Fruit fly (Drosophila melanogaster) whole organism, embryonic: ENCODE results near the gene CG13896.

Experiments
- Abd-B ChIP-seq: fragments of 200-800 bp; sonication (Bioruptor generic); optimal IDR thresholded peaks from 2 replicates; lab custom pipeline; 2018; ENCODE audit warnings: missing biosample characterization, mild to moderate bottlenecking, missing genetic modification characterization, moderate library complexity
- Asciz ChIP-seq: fragments of 200-800 bp; sonication (Bioruptor generic); optimal IDR thresholded peaks from 2 replicates; lab custom pipeline; 2017; ENCODE audit warnings: missing biosample characterization, mild to moderate bottlenecking, missing genetic modification characterization, missing genetic modification reagents
- Atf6 ChIP-seq: fragments of 200-800 bp; sonication (Bioruptor generic); IDR thresholded peaks from 2 replicates; pipeline ENCODE4 v1.3.6; 2022; ENCODE audit warnings: missing biosample characterization, missing genetic modification characterization
- Bdp1 ChIP-seq: fragments of 200-800 bp; sonication (Bioruptor generic); optimal IDR thresholded peaks from 3 replicates; lab custom pipeline; 2016; ENCODE audit warnings: missing biosample characterization, missing genetic modification characterization
- CG11247 ChIP-seq: fragments of 200-800 bp; sonication (Bioruptor generic); IDR thresholded peaks from 2 replicates; pipeline ENCODE4 v1.3.6; 2022; ENCODE audit warnings: missing biosample characterization, missing genetic modification characterization
- CG12744 ChIP-seq: fragments of 200-800 bp; sonication (Bioruptor generic); optimal IDR thresholded peaks from 2 replicates; lab custom pipeline; 2016; ENCODE audit warnings: missing biosample characterization, missing genetic modification characterization
- CG15073 ChIP-seq: fragments of 200-800 bp; sonication (Bioruptor generic); optimal IDR thresholded peaks from 2 replicates; lab custom pipeline; 2016; ENCODE audit warnings: missing biosample characterization, missing genetic modification characterization
- CG17359 ChIP-seq: fragments of 200-800 bp; sonication (Bioruptor generic); optimal IDR thresholded peaks from 3 replicates; lab custom pipeline; 2018; ENCODE audit warnings: missing biosample characterization, mild to moderate bottlenecking, missing genetic modification characterization, moderate library complexity
- CG2129 ChIP-seq: fragments of 200-800 bp; sonication (Bioruptor generic); IDR thresholded peaks from 2 replicates; pipeline ENCODE4 v1.3.6; 2022; ENCODE audit warnings: missing biosample characterization, missing genetic modification characterization; ENCODE audit not compliant: partially characterized antibody
- CG2202 ChIP-seq: fragments of 200-800 bp; sonication (Bioruptor generic); optimal IDR thresholded peaks from 2 replicates; lab custom pipeline; 2018; ENCODE audit warnings: missing biosample characterization, mild to moderate bottlenecking, missing genetic modification characterization
- CG6254 ChIP-seq: fragments of 200-800 bp; sonication (Bioruptor generic); optimal IDR thresholded peaks from 3 replicates; lab custom pipeline; 2017; ENCODE audit warnings: mild to moderate bottlenecking, missing biosample characterization, missing genetic modification reagents, missing genetic modification characterization
- CG6813 ChIP-seq: fragments of 200-800 bp; sonication (Bioruptor generic); optimal IDR thresholded peaks from 2 replicates; lab custom pipeline; 2017; ENCODE audit warnings: missing biosample characterization, missing genetic modification characterization, mild to moderate bottlenecking, moderate library complexity, missing genetic modification reagents
- CG7839 ChIP-seq: fragments of 200-800 bp; sonication (Bioruptor generic); optimal IDR thresholded peaks from 3 replicates; lab custom pipeline; 2018; ENCODE audit warnings: missing biosample characterization, mild to moderate bottlenecking, missing genetic modification characterization, moderate library complexity
- CG9817 ChIP-seq: fragments of 200-800 bp; sonication (Bioruptor generic); optimal IDR thresholded peaks from 2 replicates; lab custom pipeline; 2018; ENCODE audit warnings: missing biosample characterization, mild to moderate bottlenecking, missing genetic modification characterization, moderate library complexity
- HLH3B ChIP-seq: fragments of 200-800 bp; sonication (Bioruptor generic); IDR thresholded peaks from 2 replicates; pipeline ENCODE4 v1.3.6; 2022; ENCODE audit warnings: missing biosample characterization, missing genetic modification characterization
- HmgZ ChIP-seq: fragments of 200-800 bp; sonication (Bioruptor generic); optimal IDR thresholded peaks from 2 replicates; lab custom pipeline; 2018; ENCODE audit warnings: missing biosample characterization, mild to moderate bottlenecking, missing genetic modification characterization
- Max ChIP-seq: fragments of 200-800 bp; sonication (Bioruptor generic); optimal IDR thresholded peaks from 2 replicates; lab custom pipeline; 2016; ENCODE audit warnings: missing biosample characterization, mild to moderate bottlenecking, missing genetic modification characterization
- Meics ChIP-seq: fragments of 200-800 bp; sonication (Bioruptor generic); optimal IDR thresholded peaks from 2 replicates; lab custom pipeline; 2017; ENCODE audit warnings: missing biosample characterization, mild to moderate bottlenecking, missing genetic modification characterization
- Nf-YC ChIP-seq: fragments of 200-800 bp; optimal IDR thresholded peaks from 3 replicates; lab custom pipeline; 2019; ENCODE audit warnings: missing biosample characterization, mild to moderate bottlenecking, missing genetic modification characterization, moderate library complexity
- Usf ChIP-seq: fragments of 200-800 bp; sonication (Bioruptor generic); optimal IDR thresholded peaks from 2 replicates; lab custom pipeline; 2017; ENCODE audit warnings: missing genotype, missing biosample characterization, missing genetic modification characterization
- ac ChIP-seq: fragments of 200-800 bp; sonication (Bioruptor generic); optimal IDR thresholded peaks from 3 replicates; lab custom pipeline; 2017; ENCODE audit warnings: missing biosample characterization, mild to moderate bottlenecking, missing genetic modification characterization
- al ChIP-seq: fragments of 200-800 bp; sonication (Bioruptor generic); IDR thresholded peaks from 2 replicates; pipeline ENCODE4 v1.3.6; 2022; ENCODE audit warnings: missing biosample characterization, missing genetic modification characterization
- bigmax ChIP-seq: fragments of 200-800 bp; sonication (Bioruptor generic); optimal IDR thresholded peaks from 2 replicates; lab custom pipeline; 2018; ENCODE audit warnings: missing biosample characterization, mild to moderate bottlenecking, missing genetic modification characterization
- cas ChIP-seq: fragments of 200-800 bp; sonication (Bioruptor generic); IDR thresholded peaks from 2 replicates; pipeline ENCODE4 v1.3.6; 2022; ENCODE audit warnings: missing biosample characterization, missing genetic modification characterization
- cato ChIP-seq: fragments of 200-800 bp; sonication (Bioruptor generic); optimal IDR thresholded peaks from 2 replicates; lab custom pipeline; 2016; ENCODE audit warnings: missing biosample characterization, missing genetic modification characterization, borderline replicate concordance
- dan ChIP-seq: fragments of 200-800 bp; sonication (Bioruptor generic); IDR thresholded peaks from 2 replicates; pipeline ENCODE4 v1.3.6; 2022; ENCODE audit warnings: missing biosample characterization, missing genetic modification characterization
- dati ChIP-seq: fragments of 200-800 bp; sonication (Bioruptor generic); IDR thresholded peaks from 2 replicates; pipeline ENCODE4 v1.3.6; 2022; ENCODE audit warnings: missing biosample characterization, missing genetic modification characterization
- disco-r ChIP-seq: fragments of 200-800 bp; sonication (Bioruptor generic); optimal IDR thresholded peaks from 2 replicates; lab custom pipeline; 2016; ENCODE audit warnings: missing biosample characterization, missing genetic modification characterization
- dmrt11E ChIP-seq: fragments of 200-800 bp; sonication (Bioruptor generic); optimal IDR thresholded peaks from 3 replicates; lab custom pipeline; 2018; ENCODE audit warnings: missing biosample characterization, mild to moderate bottlenecking, missing genetic modification characterization, moderate library complexity
- exex ChIP-seq: fragments of 200-800 bp; sonication (Bioruptor generic); optimal IDR thresholded peaks from 4 replicates; lab custom pipeline; 2018; ENCODE audit warnings: missing biosample characterization, mild to moderate bottlenecking, missing genetic modification characterization, moderate library complexity
- eyg ChIP-seq: fragments of 200-800 bp; sonication (Bioruptor generic); optimal IDR thresholded peaks from 3 replicates; lab custom pipeline; 2016; ENCODE audit warnings: missing biosample characterization, missing genetic modification characterization
- fd96Cb ChIP-seq: fragments of 200-800 bp; sonication (Bioruptor generic); optimal IDR thresholded peaks from 2 replicates; lab custom pipeline; 2018; ENCODE audit warnings: missing biosample characterization, mild to moderate bottlenecking, missing genetic modification characterization, moderate library complexity
- gcm2 ChIP-seq: fragments of 200-800 bp; sonication (Bioruptor generic); optimal IDR thresholded peaks from 2 replicates; lab custom pipeline; 2016; ENCODE audit warnings: missing biosample characterization, missing genetic modification characterization
- grau ChIP-seq: fragments of 200-800 bp; optimal IDR thresholded peaks from 3 replicates; lab custom pipeline; 2019; ENCODE audit warnings: missing biosample characterization, mild to moderate bottlenecking, missing genetic modification characterization, moderate library complexity
- inv ChIP-seq: fragments of 200-800 bp; sonication (Bioruptor generic); IDR thresholded peaks from 2 replicates; pipeline ENCODE4 v1.3.6; 2022; ENCODE audit warnings: missing biosample characterization, missing genetic modification characterization; ENCODE audit not compliant: partially characterized antibody
- jumu ChIP-seq: fragments of 200-800 bp; sonication (Bioruptor generic); optimal IDR thresholded peaks from 3 replicates; lab custom pipeline; 2016; ENCODE audit warnings: missing biosample characterization, missing genetic modification characterization
- lbe ChIP-seq: fragments of 200-800 bp; sonication (Bioruptor generic); optimal IDR thresholded peaks from 2 replicates; lab custom pipeline; 2016; ENCODE audit warnings: missing biosample characterization, mild to moderate bottlenecking, missing genetic modification characterization
- lilli ChIP-seq: fragments of 200-800 bp; sonication (Bioruptor generic); optimal IDR thresholded peaks from 3 replicates; lab custom pipeline; 2016; ENCODE audit warnings: missing biosample characterization, missing genetic modification characterization
- nerfin-1 ChIP-seq: fragments of 200-800 bp; sonication (Bioruptor generic); optimal IDR thresholded peaks from 3 replicates; lab custom pipeline; 2019; ENCODE audit warnings: missing biosample characterization, mild to moderate bottlenecking, missing genetic modification characterization, moderate library complexity
- oc ChIP-seq: fragments of 200-800 bp; sonication (Bioruptor generic); optimal IDR thresholded peaks from 2 replicates; lab custom pipeline; 2018; ENCODE audit warnings: missing biosample characterization, mild to moderate bottlenecking, missing genetic modification characterization, moderate library complexity
- p53 ChIP-seq: fragments of 200-800 bp; sonication (Bioruptor generic); optimal IDR thresholded peaks from 2 replicates; lab custom pipeline; 2016; ENCODE audit warnings: missing biosample characterization, missing genetic modification characterization
- pho ChIP-seq: fragments of 200-800 bp; sonication (Bioruptor generic); optimal IDR thresholded peaks from 2 replicates; lab custom pipeline; 2016; ENCODE audit warnings: missing biosample characterization, missing genetic modification characterization
- pzg ChIP-seq: fragments of 200-800 bp; sonication (Bioruptor generic); optimal IDR thresholded peaks from 3 replicates; lab custom pipeline; 2018; ENCODE audit warnings: missing biosample characterization, mild to moderate bottlenecking, missing genetic modification characterization, moderate library complexity
- row ChIP-seq: fragments of 200-800 bp; sonication (Bioruptor generic); IDR thresholded peaks from 3 replicates; pipeline ENCODE4 v1.3.6; 2022; ENCODE audit warnings: missing biosample characterization, missing genetic modification characterization
- sd ChIP-seq: fragments of 200-800 bp; sonication (Bioruptor generic); optimal IDR thresholded peaks from 3 replicates; lab custom pipeline; 2018; ENCODE audit warnings: missing biosample characterization, mild to moderate bottlenecking, missing genetic modification characterization, moderate library complexity
- so ChIP-seq: fragments of 200-800 bp; sonication (Bioruptor generic); IDR thresholded peaks from 3 replicates; pipeline ENCODE4 v1.3.6; 2022; ENCODE audit warnings: missing biosample characterization, missing genetic modification characterization
- tll ChIP-seq, 2 experiments: fragments of 200-800 bp in 1 of 2; fragments of >200 bp in 1 of 2; sonication (Bioruptor generic) in 1 of 2; optimal IDR thresholded peaks; 2 replicates each; lab custom pipeline; 2017 to 2019; ENCODE audit warnings: missing biosample characterization in 2 of 2, missing genetic modification characterization in 2 of 2, mild to moderate bottlenecking in 1 of 2, moderate library complexity in 1 of 2
- zen2 ChIP-seq: fragments of 200-800 bp; sonication (Bioruptor generic); IDR thresholded peaks from 3 replicates; pipeline ENCODE4 v1.3.6; 2022; ENCODE audit warnings: missing biosample characterization, missing genetic modification characterization; ENCODE audit not compliant: partially characterized antibody

Gene CG13896

dm6 chr3L:711839-712553, at the start of gene CG13896 (continued):
- peak; percentile 95 for TF ChIP-seq CG11247 (GFP tag; lab: Robert Waterston, UW)
- peak; percentile 61 for TF ChIP-seq CG6254 (GFP tag; lab: Kevin White, UChicago)
- peak; percentile 93 for TF ChIP-seq CG9817
- TF ChIP-seq HmgZ (tag; lab: Kevin White, UChicago), result peak; percentile 91
- TF ChIP-seq eyg (GFP tag; lab: Kevin White, UChicago), result peak; percentile 57
- TF ChIP-seq CG6813 (GFP tag; lab: Kevin White, UChicago), result peak; percentile 78
- peak; percentile 72 for TF ChIP-seq dmrt11E
- no peak for TF ChIP-seq inv (GFP tag; lab: Robert Waterston, UW)
- peak; percentile 84 for TF ChIP-seq p53 (GFP tag; lab: Kevin White, UChicago)
- peak; percentile 77 for TF ChIP-seq Abd-B
- peak; percentile 50 for TF ChIP-seq disco-r (GFP tag; lab: Kevin White, UChicago)
- TF ChIP-seq CG17359 (tag; lab: Kevin White, UChicago), result peak; percentile 90
- TF ChIP-seq cas (GFP tag; lab: Robert Waterston, UW), result peak; percentile 40
- TF ChIP-seq HLH3B (GFP tag; lab: Robert Waterston, UW), result peak; percentile 69
- TF ChIP-seq nerfin-1, result peak; percentile 36
- TF ChIP-seq CG7839 (tag; lab: Kevin White, UChicago), result peak; percentile 86
- TF ChIP-seq grau (tag; lab: Kevin White, UChicago), result peak; percentile 87
- peak; percentile 66 for TF ChIP-seq Atf6 (GFP tag; lab: Robert Waterston, UW)
- no peak for TF ChIP-seq tll (GFP tag; optimal IDR thresholded peaks at IDR 0.05; lab: Kevin White, UChicago)
- peak; percentile 88 for TF ChIP-seq Meics (GFP tag; lab: Kevin White, UChicago)
- TF ChIP-seq ac (GFP tag; lab: Kevin White, UChicago), result peak; percentile 50
- peak; percentile 72 for TF ChIP-seq CG15073
- peak; percentile 92 for TF ChIP-seq lilli (GFP tag; lab: Kevin White, UChicago)
- peak; percentile 65 for TF ChIP-seq sd (tag; lab: Kevin White, UChicago)
- TF ChIP-seq Usf, result peak; percentile 69
- peak; percentile 72 for TF ChIP-seq Max (GFP tag; lab: Kevin White, UChicago)
- TF ChIP-seq so (GFP tag; lab: Robert Waterston, UW), result peak; percentile 69; the same call in 2 of the 3 replicates
- peak; percentile 82 for TF ChIP-seq pho (GFP tag; lab: Kevin White, UChicago)
- peak; percentile 63 for TF ChIP-seq Asciz (GFP tag; lab: Kevin White, UChicago)
- peak; percentile 80 for TF ChIP-seq Bdp1 (GFP tag; lab: Kevin White, UChicago)
- peak; percentile 68; the same call in 1 of the 2 replicates for TF ChIP-seq dan (GFP tag; lab: Robert Waterston, UW)
- TF ChIP-seq jumu, result peak; percentile 86
- peak; percentile 68 for TF ChIP-seq dati (GFP tag; lab: Robert Waterston, UW)
- TF ChIP-seq cato (GFP tag; lab: Kevin White, UChicago), result peak; percentile 76
- no peak for TF ChIP-seq oc (tag; lab: Kevin White, UChicago)
- peak; percentile 63 for TF ChIP-seq Nf-YC
- TF ChIP-seq zen2, result peak; percentile 52; the same call in 1 of the 3 replicates
- peak; percentile 64 for TF ChIP-seq row (GFP tag; lab: Robert Waterston, UW)
- peak; percentile 36 for TF ChIP-seq gcm2 (GFP tag; lab: Kevin White, UChicago)
- TF ChIP-seq lbe (GFP tag; lab: Kevin White, UChicago), result peak; percentile 73
- TF ChIP-seq pzg, result peak; percentile 49
- peak; percentile 60 for TF ChIP-seq al (GFP tag; lab: Robert Waterston, UW)
- TF ChIP-seq CG2129 (GFP tag; lab: Robert Waterston, UW), result peak; percentile 60
- TF ChIP-seq bigmax, result peak; percentile 19
- TF ChIP-seq fd96Cb (tag; lab: Kevin White, UChicago), result peak; percentile 79
- peak; percentile 53 for TF ChIP-seq CG2202 (tag; lab: Kevin White, UChicago)
- peak; percentile 87 for TF ChIP-seq CG12744
- peak; percentile 40 for TF ChIP-seq exex (tag; lab: Kevin White, UChicago)
